Fruit fly (Drosophila melanogaster): ENCODE results near the gene CG6592.

The CG6592 gene

dm6 chr3L:6074975-6075692 is 15.7 kb downstream of the CG6592 start, which contains the start of the genes CG13295 and CG6610 (continued):
- TF ChIP-seq HLH3B (GFP tag; IDR thresholded peaks at IDR 0.05): peak; percentile 27; the same call in 1 of the 2 replicates
- no peak for TF ChIP-seq pita (GFP tag; optimal IDR thresholded peaks at IDR 0.05)
- TF ChIP-seq sc (optimal IDR thresholded peaks at IDR 0.05): no peak
- peak; percentile 12 for TF ChIP-seq sc (GFP tag; optimal IDR thresholded peaks at IDR 0.05)
- peak; percentile 46; the same call in 1 of the 2 replicates for TF ChIP-seq CG14667 (GFP tag; IDR thresholded peaks at IDR 0.05)
- peak; percentile 4 for TF ChIP-seq CG12219 (GFP tag; optimal IDR thresholded peaks at IDR 0.05)
- TF ChIP-seq Doc3 (GFP tag; IDR thresholded peaks at IDR 0.05; ENCODE audit: partially characterized antibody): no peak
- no peak for TF ChIP-seq unc-4 (GFP tag; IDR thresholded peaks at IDR 0.05; ENCODE audit: partially characterized antibody)
- peak; percentile 45 for TF ChIP-seq Dip3 (GFP tag; optimal IDR thresholded peaks at IDR 0.05)
- TF ChIP-seq Bdp1 (GFP tag; optimal IDR thresholded peaks at IDR 0.05): no peak
- peak; percentile 39 for TF ChIP-seq pzg (GFP tag; optimal IDR thresholded peaks at IDR 0.05)
- TF ChIP-seq z (GFP tag; IDR thresholded peaks at IDR 0.05): no peak
- TF ChIP-seq CG8944 (GFP tag; optimal IDR thresholded peaks at IDR 0.05): no peak
- TF ChIP-seq CG11723 (GFP tag; optimal IDR thresholded peaks at IDR 0.05): peak; percentile 21
- peak; percentile 13 for TF ChIP-seq CG18011 (GFP tag; optimal IDR thresholded peaks at IDR 0.05)
- TF ChIP-seq rib (GFP tag; IDR thresholded peaks at IDR 0.05): no peak
- peak in 1 of 2 experiments; percentile 39 for TF ChIP-seq bsh (GFP tag; optimal IDR thresholded peaks at IDR 0.05)
- peak; percentile 33; the same call in 1 of the 2 replicates for TF ChIP-seq ranshi (GFP tag; IDR thresholded peaks at IDR 0.05)
- TF ChIP-seq CG7786 (GFP tag; optimal IDR thresholded peaks at IDR 0.05): peak; percentile 25
- no peak for TF ChIP-seq hbn (GFP tag; IDR thresholded peaks at IDR 0.05; ENCODE audit: partially characterized antibody)
- no peak for TF ChIP-seq CG5953 (GFP tag; IDR thresholded peaks at IDR 0.05)
- peak; percentile 69 for TF ChIP-seq CG15269 (tag; optimal IDR thresholded peaks at IDR 0.05)
- no peak for TF ChIP-seq tup (GFP tag; optimal IDR thresholded peaks at IDR 0.05)
- peak; percentile 60 for TF ChIP-seq Nf-YC (tag; optimal IDR thresholded peaks at IDR 0.05)
- TF ChIP-seq CG13424 (tag; optimal IDR thresholded peaks at IDR 0.05): peak; percentile 73
- TF ChIP-seq CG12236 (GFP tag; optimal IDR thresholded peaks at IDR 0.05): no peak
- peak; percentile 58 for TF ChIP-seq trem (tag; optimal IDR thresholded peaks at IDR 0.05)
- peak; percentile 35 for TF ChIP-seq CG13624 (GFP tag; optimal IDR thresholded peaks at IDR 0.05)
- TF ChIP-seq Adf1 (GFP tag; IDR thresholded peaks at IDR 0.05): no peak
- no peak for TF ChIP-seq CG4282 (GFP tag; optimal IDR thresholded peaks at IDR 0.05)
- peak; percentile 65 for TF ChIP-seq Fer2 (tag; optimal IDR thresholded peaks at IDR 0.05)
- 0 out of 2 replicates have a peak, but pooled peaks have one; percentile 23 for TF ChIP-seq amos (GFP tag; IDR thresholded peaks at IDR 0.05; ENCODE audit: partially characterized antibody)
- peak; percentile 64 for TF ChIP-seq CG18599 (GFP tag; optimal IDR thresholded peaks at IDR 0.05)
- peak; percentile 59 for TF ChIP-seq CG15514 (GFP tag; optimal IDR thresholded peaks at IDR 0.05)
- TF ChIP-seq CG30431 (GFP tag; optimal IDR thresholded peaks at IDR 0.05): peak; percentile 5
- no peak for TF ChIP-seq HLH4C (GFP tag; IDR thresholded peaks at IDR 0.05; ENCODE audit: partially characterized antibody)
- TF ChIP-seq Rfx (GFP tag; IDR thresholded peaks at IDR 0.05): peak; percentile 72
- TF ChIP-seq CG12391 (tag; optimal IDR thresholded peaks at IDR 0.05): peak; percentile 71
- no peak for TF ChIP-seq Trl (optimal IDR thresholded peaks at IDR 0.05)
- peak; percentile 30 for TF ChIP-seq Trl (GFP tag; optimal IDR thresholded peaks at IDR 0.05)
- TF ChIP-seq CG8089 (GFP tag; optimal IDR thresholded peaks at IDR 0.05): no peak
- no peak for TF ChIP-seq cad (GFP tag; optimal IDR thresholded peaks at IDR 0.05)
- peak; percentile 31 for TF ChIP-seq Usf (GFP tag; optimal IDR thresholded peaks at IDR 0.05)
- no peak for TF ChIP-seq nau (GFP tag; optimal IDR thresholded peaks at IDR 0.05)
- no peak for TF ChIP-seq pros (GFP tag; optimal IDR thresholded peaks at IDR 0.05)
- TF ChIP-seq maf-S (GFP tag; optimal IDR thresholded peaks at IDR 0.05): no peak
- TF ChIP-seq Dip2 (GFP tag; IDR thresholded peaks at IDR 0.05): no peak
- peak; percentile 72 for TF ChIP-seq CG15696 (tag; optimal IDR thresholded peaks at IDR 0.05)
- no peak for TF ChIP-seq Oaz (GFP tag; IDR thresholded peaks at IDR 0.05)
- TF ChIP-seq tx (GFP tag; optimal IDR thresholded peaks at IDR 0.05): peak; percentile 18

Measured in whole organism, embryonic.